Worm (Caenorhabditis elegans) whole organism, L4 larva: Measurements from ENCODE around the gene F55A4.3.

ENCODE experiments used
- F26F4.8 ChIP-seq: fragments of 200-800 bp; sonication (Bioruptor generic); conservative IDR thresholded peaks from 2 replicates; pipeline ENCODE4 v1.3.6; 2022; ENCODE audit warnings: missing genetic modification characterization, missing compliant biosample characterization
- F37D6.2 ChIP-seq: sonication (generic microtip); optimal IDR thresholded peaks from 2 replicates; lab custom pipeline; 2016; ENCODE audit warnings: mild to moderate bottlenecking, missing genetic modification characterization, missing compliant biosample characterization
- F44E2.7 ChIP-seq: fragments of 200-800 bp; sonication (Bioruptor generic); IDR thresholded peaks from 2 replicates; pipeline ENCODE4 v2.1.2; 2022; ENCODE audit warnings: missing genetic modification characterization, missing compliant biosample characterization
- F49E8.2 ChIP-seq: sonication (generic microtip); optimal IDR thresholded peaks from 2 replicates; lab custom pipeline; 2016; ENCODE audit warnings: missing compliant biosample characterization, mild to moderate bottlenecking, missing genetic modification characterization, borderline replicate concordance
- Y5F2A.4 ChIP-seq: fragments of 200-800 bp; sonication (Bioruptor generic); optimal IDR thresholded peaks from 2 replicates; lab custom pipeline; 2018; ENCODE audit warnings: mild to moderate bottlenecking, missing genetic modification characterization, missing compliant biosample characterization
- aha-1 ChIP-seq: fragments of 150-350 bp; peaks from one replicate; lab custom pipeline; 2014; ENCODE audit warnings: missing biosample characterization, missing genetic modification characterization
- aly-2 ChIP-seq: sonication (generic microtip); optimal IDR thresholded peaks from 2 replicates; lab custom pipeline; 2018; ENCODE audit warnings: missing biosample characterization, missing genetic modification characterization
- ceh-20 ChIP-seq: fragments of 200-800 bp; sonication (Bioruptor generic); IDR thresholded peaks from 2 replicates; pipeline ENCODE4 v1.3.6; 2022; ENCODE audit warnings: missing genetic modification reagents, missing genetic modification characterization, missing compliant biosample characterization
- ceh-28 ChIP-seq: fragments of 150-350 bp; optimal IDR thresholded peaks from 2 replicates; lab custom pipeline; 2014; ENCODE audit warnings: missing biosample characterization, missing genetic modification reagents, missing genetic modification characterization
- ceh-62 ChIP-seq: sonication (generic microtip); optimal IDR thresholded peaks from 2 replicates; lab custom pipeline; 2017; ENCODE audit warnings: missing biosample characterization, missing genetic modification characterization
- ces-1 ChIP-seq: fragments of 150-350 bp; sonication (generic microtip); optimal IDR thresholded peaks from 4 replicates; lab custom pipeline; 2014; ENCODE audit warnings: missing biosample characterization, missing genetic modification reagents, missing genetic modification characterization
- ctbp-1 ChIP-seq: fragments of 200-800 bp; sonication (Bioruptor generic); IDR thresholded peaks from 2 replicates; pipeline ENCODE4 v1.3.6; 2022; ENCODE audit warnings: missing genetic modification reagents, missing genetic modification characterization, missing compliant biosample characterization
- daf-16 ChIP-seq, 3 experiments: sonication (generic microtip); optimal IDR thresholded peaks; 2 replicates each; lab custom pipeline; 2016 to 2017; ENCODE audit warnings: missing genetic modification characterization in 3 of 3, missing genetic modification reagents in 3 of 3, mild to moderate bottlenecking in 2 of 3, missing compliant biosample characterization in 2 of 3, missing biosample characterization in 1 of 3, moderate library complexity in 1 of 3
- daf-19 ChIP-seq: fragments of 200-800 bp; sonication (Bioruptor generic); conservative IDR thresholded peaks from 2 replicates; pipeline ENCODE4 v1.3.6; 2022; ENCODE audit warnings: missing genetic modification characterization, missing compliant biosample characterization
- dmd-9 ChIP-seq: fragments of 200-800 bp; sonication (Bioruptor generic); IDR thresholded peaks from 2 replicates; pipeline ENCODE4 v1.3.6; 2022; ENCODE audit warnings: missing genetic modification reagents, missing genetic modification characterization, missing compliant biosample characterization
- egl-27 ChIP-seq: sonication (generic microtip); optimal IDR thresholded peaks from 3 replicates; lab custom pipeline; 2017; ENCODE audit warnings: missing biosample characterization, missing genetic modification reagents, missing genetic modification characterization
- egl-43 ChIP-seq: fragments of 200-800 bp; sonication (Bioruptor generic); IDR thresholded peaks from 2 replicates; pipeline ENCODE4 v1.3.6; 2022; ENCODE audit warnings: missing genetic modification reagents, missing genetic modification characterization, missing compliant biosample characterization
- fos-1 ChIP-seq: fragments of 150-350 bp; optimal IDR thresholded peaks from 2 replicates; lab custom pipeline; 2014; ENCODE audit warnings: missing biosample characterization, missing genetic modification characterization
- hlh-11 ChIP-seq: fragments of 200-800 bp; sonication (Bioruptor generic); optimal IDR thresholded peaks from 2 replicates; lab custom pipeline; 2018; ENCODE audit warnings: mild to moderate bottlenecking, missing genetic modification characterization, missing compliant biosample characterization
- hlh-30 ChIP-seq: sonication (generic microtip); optimal IDR thresholded peaks from 2 replicates; lab custom pipeline; 2017; ENCODE audit warnings: antibody characterized with exemption, mild to moderate bottlenecking, missing genetic modification characterization, missing compliant biosample characterization; ENCODE audit not compliant: insufficient read depth
- hmg-1.1 ChIP-seq: fragments of 200-800 bp; sonication (Bioruptor generic); IDR thresholded peaks from 2 replicates; pipeline ENCODE4 v1.3.6; 2022; ENCODE audit warnings: missing genetic modification reagents, missing genetic modification characterization, missing compliant biosample characterization
- lin-1 ChIP-seq: fragments of 200-800 bp; sonication (Bioruptor generic); IDR thresholded peaks from 2 replicates; pipeline ENCODE4 v1.3.6; 2022; ENCODE audit warnings: missing genetic modification reagents, missing genetic modification characterization, missing compliant biosample characterization
- lin-15B ChIP-seq: fragments of 150-350 bp; sonication (generic microtip); optimal IDR thresholded peaks from 3 replicates; lab custom pipeline; 2014; ENCODE audit warnings: missing biosample characterization, missing genetic modification characterization
- madf-5 ChIP-seq, 2 experiments: fragments of 200-800 bp; sonication (Bioruptor generic); IDR thresholded peaks; 2 replicates each; pipeline ENCODE4 v1.3.6; 2022; ENCODE audit warnings: missing compliant biosample characterization in 2 of 2, missing genetic modification characterization in 2 of 2
- madf-9 ChIP-seq: fragments of 200-800 bp; sonication (Bioruptor generic); conservative IDR thresholded peaks from 2 replicates; pipeline ENCODE4 v1.3.6; 2022; ENCODE audit warnings: missing genetic modification reagents, missing genetic modification characterization, missing compliant biosample characterization
- mdl-1 ChIP-seq, 2 experiments: fragments of 150-350 bp in 1 of 2; sonication (generic microtip) in 1 of 2; optimal IDR thresholded peaks; 2 replicates each; lab custom pipeline; 2014 to 2017; ENCODE audit warnings: missing biosample characterization in 2 of 2, missing genetic modification characterization in 2 of 2
- mep-1 ChIP-seq: fragments of 150-350 bp; sonication (generic microtip); optimal IDR thresholded peaks from 3 replicates; lab custom pipeline; 2014; ENCODE audit warnings: missing biosample characterization, missing genetic modification characterization
- mes-2 ChIP-seq: sonication (generic microtip); optimal IDR thresholded peaks from 2 replicates; lab custom pipeline; 2016; ENCODE audit warnings: missing genotype, mild to moderate bottlenecking, missing genetic modification characterization, missing compliant biosample characterization; ENCODE audit not compliant: poor library complexity, severe bottlenecking
- nhr-11 ChIP-seq: fragments of 150-350 bp; optimal IDR thresholded peaks from 2 replicates; lab custom pipeline; 2014; ENCODE audit warnings: missing biosample characterization, missing genetic modification characterization
- nhr-28 ChIP-seq: fragments of 150-350 bp; optimal IDR thresholded peaks from 2 replicates; lab custom pipeline; 2014; ENCODE audit warnings: missing biosample characterization, missing genetic modification characterization
- nhr-42 ChIP-seq: fragments of 200-800 bp; sonication (Bioruptor generic); IDR thresholded peaks from 2 replicates; pipeline ENCODE4 v1.3.6; 2022; ENCODE audit warnings: missing genetic modification characterization, missing compliant biosample characterization
- nhr-76 ChIP-seq: fragments of 150-350 bp; optimal IDR thresholded peaks from 2 replicates; lab custom pipeline; 2014; ENCODE audit warnings: missing biosample characterization, missing genetic modification characterization
- pha-4 ChIP-seq, 2 experiments: fragments of 150-350 bp in 1 of 2; fragments of 200-800 bp in 1 of 2; sonication (Bioruptor generic) in 1 of 2; IDR thresholded peaks in 1 of 2; optimal IDR thresholded peaks in 1 of 2; 2 replicates each; pipeline versions ENCODE4 v1.3.6 to Lab custom; 2014 to 2022; ENCODE audit warnings: missing genetic modification characterization in 2 of 2, missing genetic modification reagents in 2 of 2, missing biosample characterization in 1 of 2, missing compliant biosample characterization in 1 of 2
- php-3 ChIP-seq: fragments of 200-800 bp; sonication (Bioruptor generic); IDR thresholded peaks from 2 replicates; pipeline ENCODE4 v1.3.6; 2022; ENCODE audit warnings: missing genetic modification reagents, missing genetic modification characterization, missing compliant biosample characterization
- pqm-1 ChIP-seq: sonication (generic microtip); optimal IDR thresholded peaks from 2 replicates; lab custom pipeline; 2017; ENCODE audit warnings: missing biosample characterization, missing genetic modification characterization
- rbr-2 ChIP-seq: sonication (generic microtip); optimal IDR thresholded peaks from 2 replicates; lab custom pipeline; 2016; ENCODE audit warnings: missing genotype, missing genetic modification characterization, missing compliant biosample characterization
- saeg-2 ChIP-seq: fragments of 200-800 bp; sonication (Bioruptor generic); IDR thresholded peaks from 2 replicates; pipeline ENCODE4 v1.3.6; 2022; ENCODE audit warnings: missing genetic modification reagents, missing genetic modification characterization, missing compliant biosample characterization
- sdz-12 ChIP-seq: fragments of 200-800 bp; sonication (Bioruptor generic); optimal IDR thresholded peaks from 2 replicates; lab custom pipeline; 2018; ENCODE audit warnings: mild to moderate bottlenecking, missing genetic modification characterization, missing compliant biosample characterization
- set-16 ChIP-seq: fragments of 200-800 bp; sonication (Bioruptor generic); IDR thresholded peaks from 2 replicates; pipeline ENCODE4 v1.3.6; 2022; ENCODE audit warnings: missing genetic modification reagents, missing genetic modification characterization, missing compliant biosample characterization
- skn-1 ChIP-seq: fragments of 150-350 bp; optimal IDR thresholded peaks from 2 replicates; lab custom pipeline; 2014; ENCODE audit warnings: missing biosample characterization, missing genetic modification characterization
- spr-3 ChIP-seq: fragments of 200-800 bp; sonication (Bioruptor generic); optimal IDR thresholded peaks from 2 replicates; lab custom pipeline; 2018; ENCODE audit warnings: mild to moderate bottlenecking, missing genetic modification characterization, missing compliant biosample characterization
- unc-39 ChIP-seq: sonication (generic microtip); optimal IDR thresholded peaks from 2 replicates; lab custom pipeline; 2017; ENCODE audit warnings: missing biosample characterization, missing genetic modification characterization
- unc-62 ChIP-seq, 3 experiments: fragments of 150-350 bp in 1 of 3; sonication (generic microtip); optimal IDR thresholded peaks in 2 of 3; peaks in 1 of 3; 1 replicate in 1 of 3; 2 replicates in 2 of 3; lab custom pipeline; 2014 to 2017; ENCODE audit warnings: missing biosample characterization in 3 of 3, missing genetic modification characterization in 3 of 3, missing genetic modification reagents in 3 of 3, missing genotype in 1 of 3
- vab-7 ChIP-seq: fragments of 200-800 bp; sonication (Bioruptor generic); IDR thresholded peaks from 2 replicates; pipeline ENCODE4 v1.3.6; 2022; ENCODE audit warnings: missing genetic modification reagents, missing genetic modification characterization, missing compliant biosample characterization
- zfp-3 ChIP-seq: fragments of 200-800 bp; sonication (Bioruptor generic); conservative IDR thresholded peaks from 2 replicates; pipeline ENCODE4 v1.3.6; 2022; ENCODE audit warnings: missing genetic modification reagents, missing genetic modification characterization, missing compliant biosample characterization
- ztf-7 ChIP-seq: fragments of 150-350 bp; optimal IDR thresholded peaks from 2 replicates; lab custom pipeline; 2014; ENCODE audit warnings: missing biosample characterization, missing genetic modification characterization

Gene F55A4.3

ce11 chrX:1021835-1022311, 3.0 kb downstream of the F55A4.3 start:
- no peak for TF ChIP-seq skn-1 (tag; lab: Kevin White, UChicago)
- TF ChIP-seq aha-1 (tag; lab: Kevin White, UChicago), result peak; percentile 93
- peak; percentile 31 for TF ChIP-seq hlh-11 (tag; lab: Kevin White, UChicago)
- 0 out of 2 replicates have a peak, but pooled peaks have one; percentile 22 for TF ChIP-seq ceh-20 (GFP tag; lab: Robert Waterston, UW)
- no peak for TF ChIP-seq F49E8.2
- TF ChIP-seq nhr-11 (tag; lab: Kevin White, UChicago), result no peak
- peak; percentile 60; the same call in 1 of the 2 replicates for TF ChIP-seq ctbp-1 (GFP tag; lab: Robert Waterston, UW)
- peak in 1 of 2 experiments; percentile 35 for TF ChIP-seq mdl-1 (tag; optimal IDR thresholded peaks at IDR 0.05; lab: Kevin White, UChicago)
- peak; percentile 66 for TF ChIP-seq hmg-1.1 (GFP tag; lab: Robert Waterston, UW)
- TF ChIP-seq lin-15B (tag; lab: Kevin White, UChicago), result no peak
- TF ChIP-seq F37D6.2 (tag; lab: Kevin White, UChicago), result peak; percentile 24
- TF ChIP-seq unc-62 (GFP tag; optimal IDR thresholded peaks at IDR 0.05 in 1 of 2; lab: Kevin White, UChicago), result peak in 1 of 2 experiments; percentile 37
- TF ChIP-seq unc-62 (tag; optimal IDR thresholded peaks at IDR 0.05; lab: Kevin White, UChicago), result no peak
- peak; percentile 93 for TF ChIP-seq set-16 (GFP tag; lab: Robert Waterston, UW)
- TF ChIP-seq unc-39 (tag; lab: Kevin White, UChicago), result no peak
- TF ChIP-seq rbr-2 (tag; lab: Kevin White, UChicago), result peak; percentile 34
- peak; percentile 22 for TF ChIP-seq hlh-30 (tag; lab: Kevin White, UChicago)
- no peak for TF ChIP-seq daf-19 (GFP tag; lab: Robert Waterston, UW)
- no peak for TF ChIP-seq madf-9 (GFP tag; lab: Robert Waterston, UW)
- TF ChIP-seq egl-43 (GFP tag; lab: Robert Waterston, UW), result no peak; the same call in none of the 2 replicates

- TF ChIP-seq php-3 (GFP tag; lab: Robert Waterston, UW) (no peak), saeg-2 (no peak), egl-27 (no peak), ceh-28 (tag; lab: Kevin White, UChicago) (no peak), hlh-30 (tag; lab: Kevin White, UChicago) (peak; percentile 19), mdl-1 (tag; optimal IDR thresholded peaks at IDR 0.05; lab: Kevin White, UChicago) (peak in 1 of 2 experiments; percentile 9), nhr-28 (tag; lab: Kevin White, UChicago) (no peak), mep-1 (tag; lab: Kevin White, UChicago) (peak; percentile 44), nhr-42 (GFP tag; lab: Robert Waterston, UW) (no peak), F44E2.7 (GFP tag; lab: Robert Waterston, UW) (no peak), sdz-12 (no peak), lin-15B (tag; lab: Kevin White, UChicago) (no peak), zfp-3 (no peak), vab-7 (GFP tag; lab: Robert Waterston, UW) (no peak), aly-2 (tag; lab: Kevin White, UChicago) (no peak), nhr-76 (no peak), lin-1 (GFP tag; lab: Robert Waterston, UW) (no peak), pqm-1 (tag; lab: Kevin White, UChicago) (no peak), ctbp-1 (GFP tag; lab: Robert Waterston, UW) (peak; percentile 67; the same call in 1 of the 2 replicates), aha-1 (tag; lab: Kevin White, UChicago) (peak; percentile 75), dmd-9 (GFP tag; lab: Robert Waterston, UW) (no peak), daf-16 (GFP tag; optimal IDR thresholded peaks at IDR 0.05; lab: Kevin White, UChicago) (no peak), daf-16 (tag; optimal IDR thresholded peaks at IDR 0.05; lab: Kevin White, UChicago) (no peak), set-16 (GFP tag; lab: Robert Waterston, UW) (peak; percentile 54; the same call in 1 of the 2 replicates), ztf-7 (tag; lab: Kevin White, UChicago) (no peak), pha-4 (GFP tag; IDR thresholded peaks at IDR 0.05; lab: Robert Waterston, UW) (no peak), pha-4 (tag; optimal IDR thresholded peaks at IDR 0.05; lab: Kevin White, UChicago) (no peak), ces-1 (GFP tag; lab: Kevin White, UChicago) (peak; percentile 61), madf-5 (GFP tag; IDR thresholded peaks at IDR 0.05; lab: Robert Waterston, UW) (no peak), rbr-2 (tag; lab: Kevin White, UChicago) (peak; percentile 51), unc-39 (tag; lab: Kevin White, UChicago) (no peak), Y5F2A.4 (GFP tag; lab: Kevin White, UChicago) (no peak), spr-3 (no peak), F26F4.8 (GFP tag; lab: Robert Waterston, UW) (no peak), ceh-62 (tag; lab: Kevin White, UChicago) (no peak), mes-2 (tag; lab: Kevin White, UChicago) (no peak), fos-1 (tag; lab: Kevin White, UChicago) (no peak)
Observed at ce11 chrX:1018586-1018985, 6.3 kb downstream of the F55A4.3 start.
